Worm (Caenorhabditis elegans) whole organism, L1 larva: ENCODE results near the gene dao-3.

Source experiments
- C16A3.4 ChIP-seq: fragments of 150-350 bp; optimal IDR thresholded peaks from 2 replicates; lab custom pipeline; 2014; ENCODE audit warnings: missing biosample characterization, missing genetic modification characterization
- C34B4.2 ChIP-seq: sonication (generic microtip); optimal IDR thresholded peaks from 2 replicates; lab custom pipeline; 2017; ENCODE audit warnings: mild to moderate bottlenecking, missing genetic modification characterization, missing compliant biosample characterization
- F16B12.6 ChIP-seq: fragments of 150-350 bp; optimal IDR thresholded peaks from 2 replicates; lab custom pipeline; 2014; ENCODE audit warnings: missing biosample characterization, missing genetic modification characterization
- aha-1 ChIP-seq: fragments of 150-350 bp; optimal IDR thresholded peaks from 2 replicates; lab custom pipeline; 2014; ENCODE audit warnings: missing biosample characterization, missing genetic modification characterization
- ama-1 ChIP-seq: fragments of 150-350 bp; optimal IDR thresholded peaks from 2 replicates; lab custom pipeline; 2014
- blmp-1 ChIP-seq: fragments of 150-350 bp; optimal IDR thresholded peaks from 2 replicates; lab custom pipeline; 2014; ENCODE audit warnings: missing biosample characterization, missing genetic modification characterization
- ceh-8 ChIP-seq: fragments of 200-800 bp; sonication (Bioruptor generic); optimal IDR thresholded peaks from 2 replicates; lab custom pipeline; 2018; ENCODE audit warnings: mild to moderate bottlenecking, missing genetic modification characterization, moderate library complexity, missing compliant biosample characterization
- ceh-82 ChIP-seq, 3 experiments: fragments of 150-350 bp in 1 of 3; sonication (generic microtip) in 2 of 3; optimal IDR thresholded peaks; 2 replicates each; lab custom pipeline; 2014 to 2017; ENCODE audit warnings: missing biosample characterization in 3 of 3, missing genetic modification characterization in 3 of 3
- dsc-1 ChIP-seq: sonication (generic microtip); optimal IDR thresholded peaks from 2 replicates; lab custom pipeline; 2016; ENCODE audit warnings: mild to moderate bottlenecking, missing genetic modification characterization, missing compliant biosample characterization
- egl-27 ChIP-seq, 2 experiments: fragments of 150-350 bp in 1 of 2; sonication (generic microtip); optimal IDR thresholded peaks; 3 replicates each; lab custom pipeline; 2017 to 2018; ENCODE audit warnings: missing biosample characterization in 2 of 2, missing genetic modification characterization in 2 of 2, missing genetic modification reagents in 2 of 2
- elt-2 ChIP-seq: sonication (generic microtip); optimal IDR thresholded peaks from 2 replicates; lab custom pipeline; 2016; ENCODE audit warnings: missing genetic modification characterization, mild to moderate bottlenecking, inconsistent platforms, missing compliant biosample characterization, missing genetic modification reagents
- elt-3 ChIP-seq, 6 experiments: fragments of 150-350 bp in 1 of 6; sonication (generic microtip); optimal IDR thresholded peaks; 2 replicates each; lab custom pipeline; 2017 to 2018; ENCODE audit warnings: missing biosample characterization in 6 of 6, missing genetic modification characterization in 6 of 6, inconsistent platforms in 1 of 6
- ets-5 ChIP-seq: fragments of 200-800 bp; sonication (Bioruptor generic); IDR thresholded peaks from 2 replicates; pipeline ENCODE4 v1.3.6; 2022; ENCODE audit warnings: missing genetic modification characterization, missing compliant biosample characterization
- fkh-4 ChIP-seq: sonication (generic microtip); optimal IDR thresholded peaks from 2 replicates; lab custom pipeline; 2016; ENCODE audit warnings: missing compliant biosample characterization, missing genetic modification characterization, borderline replicate concordance
- fos-1 ChIP-seq: fragments of 150-350 bp; optimal IDR thresholded peaks from 2 replicates; lab custom pipeline; 2014; ENCODE audit warnings: missing biosample characterization, missing genetic modification characterization
- grh-1 ChIP-seq: fragments of 200-800 bp; sonication (Bioruptor generic); IDR thresholded peaks from 2 replicates; pipeline ENCODE4 v1.3.6; 2022; ENCODE audit warnings: missing genetic modification reagents, missing genetic modification characterization, missing compliant biosample characterization
- hpl-2 ChIP-seq: fragments of 150-350 bp; optimal IDR thresholded peaks from 2 replicates; lab custom pipeline; 2014; ENCODE audit warnings: missing biosample characterization, missing genetic modification reagents, missing genetic modification characterization
- irx-1 ChIP-seq: sonication (generic microtip); optimal IDR thresholded peaks from 2 replicates; lab custom pipeline; 2016; ENCODE audit warnings: missing genetic modification characterization, missing compliant biosample characterization
- lin-13 ChIP-seq: fragments of 150-350 bp; optimal IDR thresholded peaks from 2 replicates; lab custom pipeline; 2014; ENCODE audit warnings: missing biosample characterization, missing genetic modification reagents, missing genetic modification characterization
- lin-35 ChIP-seq, 2 experiments: fragments of 150-350 bp; optimal IDR thresholded peaks; 2 replicates each; lab custom pipeline; 2014; ENCODE audit warnings: missing biosample characterization in 2 of 2, missing genetic modification characterization in 2 of 2, missing genetic modification reagents in 2 of 2
- lir-3 ChIP-seq: sonication (generic microtip); optimal IDR thresholded peaks from 2 replicates; lab custom pipeline; 2016; ENCODE audit warnings: mild to moderate bottlenecking, missing genetic modification characterization, moderate library complexity, missing compliant biosample characterization; ENCODE audit not compliant: poor library complexity
- mdl-1 ChIP-seq, 2 experiments: fragments of 150-350 bp; optimal IDR thresholded peaks; 2 replicates each; lab custom pipeline; 2014 to 2017; ENCODE audit warnings: missing biosample characterization in 2 of 2, missing genetic modification characterization in 2 of 2, inconsistent platforms in 1 of 2
- mef-2 ChIP-seq: fragments of 150-350 bp; optimal IDR thresholded peaks from 2 replicates; lab custom pipeline; 2014; ENCODE audit warnings: missing biosample characterization, missing genetic modification characterization
- mep-1 ChIP-seq: fragments of 150-350 bp; optimal IDR thresholded peaks from 2 replicates; lab custom pipeline; 2014; ENCODE audit warnings: missing biosample characterization, missing genetic modification characterization
- nhr-11 ChIP-seq: fragments of 150-350 bp; optimal IDR thresholded peaks from 2 replicates; lab custom pipeline; 2014; ENCODE audit warnings: missing biosample characterization, missing genetic modification characterization
- nhr-12 ChIP-seq: sonication (generic microtip); optimal IDR thresholded peaks from 2 replicates; lab custom pipeline; 2017; ENCODE audit warnings: missing biosample characterization, missing genetic modification characterization
- nhr-19 ChIP-seq: fragments of 200-800 bp; sonication (Bioruptor generic); conservative IDR thresholded peaks from 2 replicates; pipeline ENCODE4 v1.3.6; 2022; ENCODE audit warnings: missing genetic modification characterization, missing compliant biosample characterization
- nhr-20 ChIP-seq: sonication (generic microtip); optimal IDR thresholded peaks from 2 replicates; lab custom pipeline; 2016; ENCODE audit warnings: mild to moderate bottlenecking, missing genetic modification characterization, missing compliant biosample characterization
- nhr-28 ChIP-seq: fragments of 150-350 bp; optimal IDR thresholded peaks from 2 replicates; lab custom pipeline; 2014; ENCODE audit warnings: missing biosample characterization, missing genetic modification characterization
- nhr-47 ChIP-seq: sonication (generic microtip); optimal IDR thresholded peaks from 2 replicates; lab custom pipeline; 2016; ENCODE audit warnings: mild to moderate bottlenecking, missing genetic modification characterization, moderate library complexity, missing compliant biosample characterization
- nhr-76 ChIP-seq: sonication (generic microtip); optimal IDR thresholded peaks from 2 replicates; lab custom pipeline; 2017; ENCODE audit warnings: missing biosample characterization, missing genetic modification characterization
- nhr-77 ChIP-seq: fragments of 150-350 bp; optimal IDR thresholded peaks from 2 replicates; lab custom pipeline; 2014; ENCODE audit warnings: missing biosample characterization, missing genetic modification characterization
- nhr-85 ChIP-seq: sonication (generic microtip); peaks from one replicate; lab custom pipeline; 2016; ENCODE audit warnings: missing genetic modification characterization, inconsistent platforms, missing compliant biosample characterization
- nhr-90 ChIP-seq: sonication (generic microtip); optimal IDR thresholded peaks from 2 replicates; lab custom pipeline; 2016; ENCODE audit warnings: mild to moderate bottlenecking, missing genetic modification characterization, missing compliant biosample characterization; ENCODE audit not compliant: poor library complexity
- pax-3 ChIP-seq: fragments of 200-800 bp; sonication (Bioruptor generic); optimal IDR thresholded peaks from 2 replicates; lab custom pipeline; 2018; ENCODE audit warnings: mild to moderate bottlenecking, missing genetic modification characterization, moderate library complexity, missing compliant biosample characterization
- pqm-1 ChIP-seq: sonication (generic microtip); optimal IDR thresholded peaks from 3 replicates; lab custom pipeline; 2017; ENCODE audit warnings: missing biosample characterization, missing genetic modification characterization
- rnt-1 ChIP-seq: sonication (generic microtip); optimal IDR thresholded peaks from 2 replicates; lab custom pipeline; 2016; ENCODE audit warnings: mild to moderate bottlenecking, missing genetic modification characterization, moderate library complexity, missing compliant biosample characterization
- skn-1 ChIP-seq: fragments of 150-350 bp; optimal IDR thresholded peaks from 2 replicates; lab custom pipeline; 2014; ENCODE audit warnings: missing biosample characterization, missing genetic modification characterization
- snpc-4 ChIP-seq: fragments of 150-350 bp; optimal IDR thresholded peaks from 2 replicates; lab custom pipeline; 2014; ENCODE audit warnings: missing biosample characterization, missing genetic modification characterization
- snu-23 ChIP-seq: sonication (generic microtip); optimal IDR thresholded peaks from 2 replicates; lab custom pipeline; 2016; ENCODE audit warnings: missing genetic modification characterization, missing compliant biosample characterization
- sox-4 ChIP-seq: sonication (generic microtip); optimal IDR thresholded peaks from 2 replicates; lab custom pipeline; 2016; ENCODE audit warnings: missing genetic modification characterization, missing compliant biosample characterization
- sptf-1 ChIP-seq: fragments of 150-350 bp; optimal IDR thresholded peaks from 2 replicates; lab custom pipeline; 2014; ENCODE audit warnings: missing biosample characterization, missing genetic modification characterization
- sup-37 ChIP-seq: fragments of 200-800 bp; sonication (Bioruptor generic); optimal IDR thresholded peaks from 2 replicates; lab custom pipeline; 2018; ENCODE audit warnings: mild to moderate bottlenecking, missing genetic modification characterization, missing compliant biosample characterization
- swsn-7 ChIP-seq: sonication (generic microtip); optimal IDR thresholded peaks from 2 replicates; lab custom pipeline; 2016; ENCODE audit warnings: missing genetic modification characterization, missing compliant biosample characterization
- unc-62 ChIP-seq: fragments of 150-350 bp; optimal IDR thresholded peaks from 2 replicates; lab custom pipeline; 2014; ENCODE audit warnings: missing biosample characterization, missing genetic modification reagents, missing genetic modification characterization
- xbp-1 ChIP-seq: sonication (generic microtip); optimal IDR thresholded peaks from 2 replicates; lab custom pipeline; 2016; ENCODE audit warnings: missing genetic modification characterization, missing compliant biosample characterization
- zip-4 ChIP-seq: fragments of 200-800 bp; sonication (Bioruptor generic); optimal IDR thresholded peaks from 2 replicates; lab custom pipeline; 2018; ENCODE audit warnings: mild to moderate bottlenecking, missing genetic modification characterization, moderate library complexity, missing compliant biosample characterization
- ztf-11 ChIP-seq, 2 experiments: sonication (generic microtip); optimal IDR thresholded peaks; 2 replicates each; lab custom pipeline; 2016 to 2017; ENCODE audit warnings: missing genetic modification characterization in 2 of 2, missing biosample characterization in 1 of 2, missing compliant biosample characterization in 1 of 2

Gene dao-3

ce11 chrX:8103899-8104298 is 17.5 kb upstream of the dao-3 start, which contains the start of gene K07E3.2 (continued):
- TF ChIP-seq rnt-1 (tag; lab: Kevin White, UChicago), result no peak

- peak; percentile 1 for TF ChIP-seq elt-2
- no peak for TF ChIP-seq nhr-12 (tag; lab: Kevin White, UChicago)
Measured at ce11 chrX:8098813-8099360, 12.5 kb upstream of the dao-3 start, which contains the start of gene catp-5. catp-5 (minus strand) TSS chrX:8098863.

- no peak for TF ChIP-seq C16A3.4 (tag; lab: Kevin White, UChicago)
- TF ChIP-seq dsc-1 (tag; lab: Kevin White, UChicago), result peak; percentile 89
- peak; percentile 8 for TF ChIP-seq mep-1 (tag; lab: Kevin White, UChicago)
- no peak for TF ChIP-seq lir-3 (tag; lab: Kevin White, UChicago)
- TF ChIP-seq nhr-19 (GFP tag; lab: Robert Waterston, UW), result peak; percentile 38
- no peak for TF ChIP-seq nhr-77 (tag; lab: Kevin White, UChicago)
- TF ChIP-seq ama-1 (lab: Kevin White, UChicago), result no peak
- TF ChIP-seq xbp-1 (tag; lab: Kevin White, UChicago), result peak; percentile 17
- TF ChIP-seq ceh-8 (GFP tag; lab: Kevin White, UChicago), result no peak
- TF ChIP-seq aha-1, result no peak
- TF ChIP-seq nhr-47 (tag; lab: Kevin White, UChicago), result peak; percentile 68
- no peak for TF ChIP-seq sptf-1 (tag; lab: Kevin White, UChicago)
- TF ChIP-seq pax-3, result peak; percentile 68
- no peak for TF ChIP-seq F16B12.6 (tag; lab: Kevin White, UChicago)
- TF ChIP-seq irx-1, result no peak
- no peak for TF ChIP-seq fos-1 (tag; lab: Kevin White, UChicago)
- no peak for TF ChIP-seq ztf-11 (tag; optimal IDR thresholded peaks at IDR 0.05; lab: Kevin White, UChicago)
- peak in 1 of 2 experiments; percentile 37 for TF ChIP-seq mdl-1 (tag; optimal IDR thresholded peaks at IDR 0.05; lab: Kevin White, UChicago)
- TF ChIP-seq sox-4 (tag; lab: Kevin White, UChicago), result peak; percentile 81
- TF ChIP-seq nhr-76, result no peak
- peak; percentile 31 for TF ChIP-seq nhr-11 (tag; lab: Kevin White, UChicago)
- no peak for TF ChIP-seq pqm-1 (tag; lab: Kevin White, UChicago)
- TF ChIP-seq egl-27 (tag; optimal IDR thresholded peaks at IDR 0.05; lab: Kevin White, UChicago), result no peak
- peak; percentile 71 for TF ChIP-seq blmp-1
- no peak for TF ChIP-seq mef-2 (tag; lab: Kevin White, UChicago)
- peak in 1 of 2 experiments; percentile 49 for TF ChIP-seq lin-35 (GFP tag; optimal IDR thresholded peaks at IDR 0.05; lab: Kevin White, UChicago)
- peak in 4 of 6 experiments; percentile 16 to 60 (median 26) for TF ChIP-seq elt-3 (tag; optimal IDR thresholded peaks at IDR 0.05; lab: Kevin White, UChicago)
- no peak for TF ChIP-seq C34B4.2 (tag; lab: Kevin White, UChicago)
- no peak for TF ChIP-seq nhr-12 (tag; lab: Kevin White, UChicago)
- TF ChIP-seq skn-1 (tag; lab: Kevin White, UChicago), result no peak
- no peak for TF ChIP-seq nhr-28
- TF ChIP-seq ceh-82 (tag; optimal IDR thresholded peaks at IDR 0.05; lab: Kevin White, UChicago), result peak in 1 of 3 experiments; percentile 7
- no peak for TF ChIP-seq unc-62 (GFP tag; lab: Kevin White, UChicago)
- peak; percentile 51 for TF ChIP-seq snu-23
- peak; percentile 73 for TF ChIP-seq nhr-85 (tag; lab: Kevin White, UChicago)
- no peak for TF ChIP-seq fkh-4
- no peak for TF ChIP-seq lin-13 (GFP tag; lab: Kevin White, UChicago)
- peak; percentile 73 for TF ChIP-seq nhr-20 (tag; lab: Kevin White, UChicago)
- no peak for TF ChIP-seq snpc-4 (tag; lab: Kevin White, UChicago)
- TF ChIP-seq elt-2, result peak; percentile 8
- no peak for TF ChIP-seq nhr-90
- no peak for TF ChIP-seq zip-4 (GFP tag; lab: Kevin White, UChicago)
- no peak for TF ChIP-seq ets-5
- peak; percentile 11 for TF ChIP-seq rnt-1 (tag; lab: Kevin White, UChicago)
- TF ChIP-seq hpl-2, result no peak
- no peak for TF ChIP-seq sup-37 (GFP tag; lab: Kevin White, UChicago)
- TF ChIP-seq swsn-7 (tag; lab: Kevin White, UChicago), result peak; percentile 1
- TF ChIP-seq grh-1 (GFP tag; lab: Robert Waterston, UW), result no peak
Measured at ce11 chrX:8089916-8090315, 3.6 kb upstream of the dao-3 start.
